Worm (Caenorhabditis elegans) whole organism, L4 larva: ENCODE data around the gene fbxa-27.

Experiments
- D1046.2 ChIP-seq: fragments of 200-800 bp; sonication (Bioruptor generic); IDR thresholded peaks from 2 replicates; pipeline ENCODE4 v1.3.6; 2022; ENCODE audit warnings: missing genetic modification characterization, missing compliant biosample characterization
- T20F7.1 ChIP-seq: fragments of 200-800 bp; sonication (Bioruptor generic); optimal IDR thresholded peaks from 2 replicates; lab custom pipeline; 2018; ENCODE audit warnings: mild to moderate bottlenecking, missing genetic modification characterization, missing compliant biosample characterization
- Y105C5A.15 ChIP-seq: fragments of 200-800 bp; sonication (Bioruptor generic); IDR thresholded peaks from 2 replicates; pipeline ENCODE4 v1.3.6; 2022; ENCODE audit warnings: missing genetic modification characterization, missing compliant biosample characterization
- Y48G9A.11 ChIP-seq: fragments of 200-800 bp; sonication (Bioruptor generic); IDR thresholded peaks from 2 replicates; pipeline ENCODE4 v1.3.6; 2022; ENCODE audit warnings: missing genetic modification reagents, missing genetic modification characterization, missing compliant biosample characterization
- Y5F2A.4 ChIP-seq: fragments of 200-800 bp; sonication (Bioruptor generic); optimal IDR thresholded peaks from 2 replicates; lab custom pipeline; 2018; ENCODE audit warnings: mild to moderate bottlenecking, missing genetic modification characterization, missing compliant biosample characterization
- Y75B8A.6 ChIP-seq: fragments of 200-800 bp; sonication (Bioruptor generic); IDR thresholded peaks from 2 replicates; pipeline ENCODE4 v1.3.6; 2022; ENCODE audit warnings: missing genetic modification reagents, missing genetic modification characterization, missing compliant biosample characterization
- ZK546.5 ChIP-seq, 2 experiments: sonication (generic microtip); optimal IDR thresholded peaks; 2 replicates each; lab custom pipeline; 2017; ENCODE audit warnings: missing biosample characterization in 2 of 2, missing genetic modification characterization in 2 of 2
- aly-2 ChIP-seq: sonication (generic microtip); optimal IDR thresholded peaks from 2 replicates; lab custom pipeline; 2018; ENCODE audit warnings: missing biosample characterization, missing genetic modification characterization
- ama-1 ChIP-seq: fragments of 150-350 bp; optimal IDR thresholded peaks from 2 replicates; lab custom pipeline; 2014; ENCODE audit warnings: inconsistent platforms, mixed read lengths
- ceh-20 ChIP-seq: fragments of 200-800 bp; sonication (Bioruptor generic); IDR thresholded peaks from 2 replicates; pipeline ENCODE4 v1.3.6; 2022; ENCODE audit warnings: missing genetic modification reagents, missing genetic modification characterization, missing compliant biosample characterization
- ceh-28 ChIP-seq: fragments of 150-350 bp; optimal IDR thresholded peaks from 2 replicates; lab custom pipeline; 2014; ENCODE audit warnings: missing biosample characterization, missing genetic modification reagents, missing genetic modification characterization
- ceh-44 ChIP-seq: fragments of 200-800 bp; sonication (Bioruptor generic); IDR thresholded peaks from 2 replicates; pipeline ENCODE4 v1.3.6; 2022; ENCODE audit warnings: missing genetic modification reagents, missing genetic modification characterization, missing compliant biosample characterization
- ceh-62 ChIP-seq: sonication (generic microtip); optimal IDR thresholded peaks from 2 replicates; lab custom pipeline; 2017; ENCODE audit warnings: missing biosample characterization, missing genetic modification characterization
- ceh-82 ChIP-seq: sonication (generic microtip); optimal IDR thresholded peaks from 2 replicates; lab custom pipeline; 2017; ENCODE audit warnings: missing biosample characterization, missing genetic modification characterization
- cey-2 ChIP-seq: sonication (generic microtip); optimal IDR thresholded peaks from 3 replicates; lab custom pipeline; 2017; ENCODE audit warnings: missing genetic modification characterization, mild to moderate bottlenecking, missing compliant biosample characterization, antibody characterized with exemption, borderline replicate concordance; ENCODE audit not compliant: insufficient read depth
- daf-12 ChIP-seq: fragments of 150-350 bp; optimal IDR thresholded peaks from 2 replicates; lab custom pipeline; 2014; ENCODE audit warnings: missing biosample characterization, missing genetic modification reagents, missing genetic modification characterization
- dmd-8 ChIP-seq: fragments of 200-800 bp; sonication (Bioruptor generic); IDR thresholded peaks from 2 replicates; pipeline ENCODE4 v1.3.6; 2022; ENCODE audit warnings: missing genetic modification characterization, missing compliant biosample characterization
- dve-1 ChIP-seq: sonication (generic microtip); optimal IDR thresholded peaks from 2 replicates; lab custom pipeline; 2017; ENCODE audit warnings: antibody characterized with exemption, mild to moderate bottlenecking, missing genetic modification characterization, missing compliant biosample characterization; ENCODE audit not compliant: insufficient read depth
- fos-1 ChIP-seq: fragments of 150-350 bp; optimal IDR thresholded peaks from 2 replicates; lab custom pipeline; 2014; ENCODE audit warnings: missing biosample characterization, missing genetic modification characterization
- gei-8 ChIP-seq: fragments of 200-800 bp; sonication (Bioruptor generic); optimal IDR thresholded peaks from 2 replicates; lab custom pipeline; 2018; ENCODE audit warnings: mild to moderate bottlenecking, missing genetic modification characterization, missing compliant biosample characterization
- hlh-11 ChIP-seq: fragments of 200-800 bp; sonication (Bioruptor generic); optimal IDR thresholded peaks from 2 replicates; lab custom pipeline; 2018; ENCODE audit warnings: mild to moderate bottlenecking, missing genetic modification characterization, missing compliant biosample characterization
- hmg-1.1 ChIP-seq: fragments of 200-800 bp; sonication (Bioruptor generic); IDR thresholded peaks from 2 replicates; pipeline ENCODE4 v1.3.6; 2022; ENCODE audit warnings: missing genetic modification reagents, missing genetic modification characterization, missing compliant biosample characterization
- jun-1 ChIP-seq: fragments of 150-350 bp; optimal IDR thresholded peaks from 2 replicates; lab custom pipeline; 2014; ENCODE audit warnings: missing biosample characterization, missing genetic modification reagents, missing genetic modification characterization
- lin-13 ChIP-seq: fragments of 150-350 bp; optimal IDR thresholded peaks from 2 replicates; lab custom pipeline; 2014; ENCODE audit warnings: missing biosample characterization, missing genetic modification reagents, missing genetic modification characterization
- lin-15B ChIP-seq: fragments of 150-350 bp; sonication (generic microtip); optimal IDR thresholded peaks from 3 replicates; lab custom pipeline; 2014; ENCODE audit warnings: missing biosample characterization, missing genetic modification characterization
- lin-29 ChIP-seq: fragments of 200-800 bp; sonication (Bioruptor generic); IDR thresholded peaks from 2 replicates; pipeline ENCODE4 v1.3.6; 2022; ENCODE audit warnings: missing genetic modification reagents, missing genetic modification characterization, missing compliant biosample characterization
- lin-39 ChIP-seq: fragments of 150-350 bp; optimal IDR thresholded peaks from 2 replicates; lab custom pipeline; 2014; ENCODE audit warnings: missing biosample characterization, missing genetic modification reagents, missing genetic modification characterization
- madf-9 ChIP-seq: fragments of 200-800 bp; sonication (Bioruptor generic); conservative IDR thresholded peaks from 2 replicates; pipeline ENCODE4 v1.3.6; 2022; ENCODE audit warnings: missing genetic modification reagents, missing genetic modification characterization, missing compliant biosample characterization
- mdt-29 ChIP-seq: fragments of 200-800 bp; sonication (Bioruptor generic); IDR thresholded peaks from 2 replicates; pipeline ENCODE4 v1.3.6; 2022; ENCODE audit warnings: missing genetic modification reagents, missing genetic modification characterization, missing compliant biosample characterization
- mes-2 ChIP-seq: sonication (generic microtip); optimal IDR thresholded peaks from 2 replicates; lab custom pipeline; 2016; ENCODE audit warnings: missing genotype, mild to moderate bottlenecking, missing genetic modification characterization, missing compliant biosample characterization; ENCODE audit not compliant: poor library complexity, severe bottlenecking
- nhr-111 ChIP-seq: fragments of 200-800 bp; sonication (Bioruptor generic); optimal IDR thresholded peaks from 2 replicates; lab custom pipeline; 2018; ENCODE audit warnings: mild to moderate bottlenecking, missing genetic modification characterization, missing compliant biosample characterization
- nhr-237 ChIP-seq: sonication (generic microtip); optimal IDR thresholded peaks from 2 replicates; lab custom pipeline; 2017; ENCODE audit warnings: missing biosample characterization, missing genetic modification characterization
- nhr-25 ChIP-seq: sonication (generic microtip); optimal IDR thresholded peaks from 2 replicates; lab custom pipeline; 2017; ENCODE audit warnings: missing genetic modification characterization, mild to moderate bottlenecking, missing compliant biosample characterization, antibody characterized with exemption, moderate library complexity, borderline replicate concordance; ENCODE audit not compliant: insufficient read depth
- nhr-28 ChIP-seq: fragments of 150-350 bp; optimal IDR thresholded peaks from 2 replicates; lab custom pipeline; 2014; ENCODE audit warnings: missing biosample characterization, missing genetic modification characterization
- nhr-41 ChIP-seq: fragments of 200-800 bp; sonication (Bioruptor generic); IDR thresholded peaks from 2 replicates; pipeline ENCODE4 v1.3.6; 2022; ENCODE audit warnings: missing genetic modification reagents, missing genetic modification characterization, missing compliant biosample characterization
- nhr-48 ChIP-seq: sonication (generic microtip); optimal IDR thresholded peaks from 2 replicates; lab custom pipeline; 2016; ENCODE audit warnings: mild to moderate bottlenecking, missing genetic modification characterization, missing compliant biosample characterization
- nhr-6 ChIP-seq: fragments of 150-350 bp; optimal IDR thresholded peaks from 2 replicates; lab custom pipeline; 2014; ENCODE audit warnings: missing biosample characterization, missing genetic modification characterization
- nhr-76 ChIP-seq: fragments of 150-350 bp; optimal IDR thresholded peaks from 2 replicates; lab custom pipeline; 2014; ENCODE audit warnings: missing biosample characterization, missing genetic modification characterization
- nhr-77 ChIP-seq: fragments of 150-350 bp; optimal IDR thresholded peaks from 2 replicates; lab custom pipeline; 2014; ENCODE audit warnings: missing biosample characterization, missing genetic modification characterization
- pqm-1 ChIP-seq: sonication (generic microtip); optimal IDR thresholded peaks from 2 replicates; lab custom pipeline; 2017; ENCODE audit warnings: missing biosample characterization, missing genetic modification characterization
- sdz-12 ChIP-seq: fragments of 200-800 bp; sonication (Bioruptor generic); optimal IDR thresholded peaks from 2 replicates; lab custom pipeline; 2018; ENCODE audit warnings: mild to moderate bottlenecking, missing genetic modification characterization, missing compliant biosample characterization
- snpc-1.2 ChIP-seq: fragments of 200-800 bp; sonication (Bioruptor generic); IDR thresholded peaks from 2 replicates; pipeline ENCODE4 v1.3.6; 2022; ENCODE audit warnings: missing genetic modification reagents, missing genetic modification characterization, missing compliant biosample characterization
- spr-3 ChIP-seq: fragments of 200-800 bp; sonication (Bioruptor generic); optimal IDR thresholded peaks from 2 replicates; lab custom pipeline; 2018; ENCODE audit warnings: mild to moderate bottlenecking, missing genetic modification characterization, missing compliant biosample characterization
- unc-39 ChIP-seq: sonication (generic microtip); optimal IDR thresholded peaks from 2 replicates; lab custom pipeline; 2017; ENCODE audit warnings: missing biosample characterization, missing genetic modification characterization
- unc-62 ChIP-seq, 3 experiments: fragments of 150-350 bp in 1 of 3; sonication (generic microtip); optimal IDR thresholded peaks in 2 of 3; peaks in 1 of 3; 1 replicate in 1 of 3; 2 replicates in 2 of 3; lab custom pipeline; 2014 to 2017; ENCODE audit warnings: missing biosample characterization in 3 of 3, missing genetic modification characterization in 3 of 3, missing genetic modification reagents in 3 of 3, missing genotype in 1 of 3
- zip-2 ChIP-seq: fragments of 150-350 bp; optimal IDR thresholded peaks from 2 replicates; lab custom pipeline; 2014; ENCODE audit warnings: missing biosample characterization, missing genetic modification characterization
- ztf-7 ChIP-seq: fragments of 150-350 bp; optimal IDR thresholded peaks from 2 replicates; lab custom pipeline; 2014; ENCODE audit warnings: missing biosample characterization, missing genetic modification characterization

fbxa-27 gene

DNA sequence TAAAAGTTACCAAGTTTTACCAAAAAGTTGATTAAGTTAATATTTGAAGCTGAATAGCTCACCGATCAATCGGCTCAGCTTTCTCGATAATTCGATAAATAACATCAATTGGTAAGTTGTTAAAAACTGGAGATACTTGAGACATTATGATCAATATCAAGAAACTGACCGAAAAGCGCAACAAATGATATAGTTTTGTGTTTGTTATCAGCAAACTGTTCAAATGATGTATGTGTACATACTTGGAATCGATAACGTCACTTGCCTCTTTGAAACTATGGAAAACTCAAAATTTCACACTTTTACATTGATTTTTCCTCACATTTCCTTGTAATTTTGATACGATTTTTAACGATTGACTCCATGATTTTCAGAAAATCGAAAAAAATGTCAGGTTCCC, 27.7 kb upstream of the fbxa-27 start, which contains the start of the genes fbxa-80 and fbxa-19 (continued):
- TF ChIP-seq Y5F2A.4 (GFP tag; lab: Kevin White, UChicago): no peak
- no peak for TF ChIP-seq ceh-62 (tag; lab: Kevin White, UChicago)
- TF ChIP-seq mdt-29 (GFP tag; lab: Robert Waterston, UW): no peak

DNA sequence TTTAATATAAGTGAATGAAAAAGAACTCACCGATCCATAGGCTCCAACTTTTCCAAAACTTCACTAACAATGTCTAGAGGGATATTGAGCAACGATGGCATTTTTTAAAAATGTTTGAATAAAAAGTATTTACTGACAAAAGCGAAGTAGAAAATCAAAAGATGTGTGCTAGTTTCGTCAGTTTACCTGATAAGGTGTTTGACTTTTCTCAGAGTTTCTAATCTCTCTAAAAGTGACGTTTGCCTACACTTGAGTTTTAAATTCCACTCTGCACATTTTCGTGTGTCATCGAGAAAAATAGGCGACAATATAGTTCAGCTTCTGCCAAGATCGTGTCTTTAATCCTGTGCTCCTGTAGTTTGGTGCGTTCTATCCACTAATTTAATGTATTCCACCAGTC, 21.2 kb upstream of the fbxa-27 start, which contains the start of gene fbxa-15:
fbxa-15 (minus strand) TSS at position 101 of the 400 bp plus-strand sequence.
- TF ChIP-seq madf-9 (no peak), snpc-1.2 (GFP tag; lab: Robert Waterston, UW) (no peak), lin-13 (GFP tag; lab: Kevin White, UChicago) (no peak), ZK546.5 (tag; optimal IDR thresholded peaks at IDR 0.05; lab: Kevin White, UChicago) (no peak), Y75B8A.6 (no peak)
- TF ChIP-seq, all 104 proteins: peak for 0

DNA sequence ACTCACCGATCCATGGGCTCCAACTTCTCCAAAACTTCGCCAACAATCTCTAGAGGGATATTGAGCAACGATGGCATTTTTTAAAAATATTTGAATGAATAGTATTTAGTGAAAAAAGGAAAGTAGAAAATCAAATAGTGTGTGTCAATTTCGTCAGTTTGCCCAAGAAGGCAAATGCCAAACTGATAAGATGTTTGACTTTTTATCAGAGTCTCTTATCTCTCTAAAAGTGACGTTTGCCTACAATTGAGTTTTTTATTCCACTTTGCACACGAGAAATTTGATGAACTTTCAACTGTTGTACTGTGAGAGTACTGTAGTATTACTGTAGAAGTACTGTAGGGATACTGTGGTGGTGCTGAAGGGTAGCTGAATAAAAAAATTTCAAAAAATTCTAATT, 19.2 kb upstream of the fbxa-27 start:
- no peak for TF ChIP-seq ceh-20
- no peak for TF ChIP-seq T20F7.1 (GFP tag; lab: Kevin White, UChicago)
- no peak for TF ChIP-seq ztf-7 (tag; lab: Kevin White, UChicago)
- TF ChIP-seq nhr-77 (tag; lab: Kevin White, UChicago): peak; percentile 63
- no peak for TF ChIP-seq D1046.2
- no peak for TF ChIP-seq lin-39 (tag; lab: Kevin White, UChicago)
- no peak for TF ChIP-seq nhr-76 (tag; lab: Kevin White, UChicago)
- TF ChIP-seq lin-29 (GFP tag; lab: Robert Waterston, UW): no peak
- no peak for TF ChIP-seq dmd-8 (GFP tag; lab: Robert Waterston, UW)
- TF ChIP-seq nhr-237 (tag; lab: Kevin White, UChicago): no peak
- TF ChIP-seq ceh-28 (tag; lab: Kevin White, UChicago): no peak
- no peak for TF ChIP-seq lin-13 (GFP tag; lab: Kevin White, UChicago)
- TF ChIP-seq ZK546.5 (tag; optimal IDR thresholded peaks at IDR 0.05; lab: Kevin White, UChicago): no peak
- no peak for TF ChIP-seq gei-8 (GFP tag; lab: Kevin White, UChicago)
- no peak for TF ChIP-seq aly-2
- TF ChIP-seq cey-2 (tag; lab: Kevin White, UChicago): no peak
- no peak for TF ChIP-seq hmg-1.1
- no peak for TF ChIP-seq ceh-82 (tag; lab: Kevin White, UChicago)
- TF ChIP-seq nhr-41 (GFP tag; lab: Robert Waterston, UW): peak; percentile 41; the same call in 1 of the 2 replicates
- TF ChIP-seq zip-2 (tag; lab: Kevin White, UChicago): no peak
- TF ChIP-seq sdz-12 (GFP tag; lab: Kevin White, UChicago): no peak
- TF ChIP-seq pqm-1 (tag; lab: Kevin White, UChicago): peak; percentile 96
- no peak for TF ChIP-seq nhr-111 (GFP tag; lab: Kevin White, UChicago)
- TF ChIP-seq nhr-28 (tag; lab: Kevin White, UChicago): peak; percentile 89
- TF ChIP-seq ama-1 (lab: Kevin White, UChicago): no peak
- TF ChIP-seq hlh-11: peak; percentile 40
- TF ChIP-seq jun-1: no peak
- no peak for TF ChIP-seq ceh-44
- no peak for TF ChIP-seq unc-62 (GFP tag; optimal IDR thresholded peaks at IDR 0.05 in 1 of 2; lab: Kevin White, UChicago)
- TF ChIP-seq unc-62 (tag; optimal IDR thresholded peaks at IDR 0.05; lab: Kevin White, UChicago): no peak
- TF ChIP-seq Y48G9A.11 (GFP tag; lab: Robert Waterston, UW): no peak
- TF ChIP-seq nhr-25 (tag; lab: Kevin White, UChicago): no peak
- TF ChIP-seq mes-2 (tag; lab: Kevin White, UChicago): no peak
- no peak for TF ChIP-seq nhr-48 (tag; lab: Kevin White, UChicago)
- TF ChIP-seq madf-9: no peak
- peak; percentile 19 for TF ChIP-seq dve-1 (tag; lab: Kevin White, UChicago)
- TF ChIP-seq mdt-29 (GFP tag; lab: Robert Waterston, UW): no peak
- TF ChIP-seq nhr-6 (tag; lab: Kevin White, UChicago): peak; percentile 84
- no peak for TF ChIP-seq lin-15B (tag; lab: Kevin White, UChicago)
- TF ChIP-seq Y105C5A.15 (GFP tag; lab: Robert Waterston, UW): no peak
- no peak for TF ChIP-seq spr-3 (GFP tag; lab: Kevin White, UChicago)
- no peak for TF ChIP-seq Y75B8A.6
- TF ChIP-seq unc-39 (tag; lab: Kevin White, UChicago): no peak
- TF ChIP-seq daf-12 (tag; lab: Kevin White, UChicago): no peak
- no peak for TF ChIP-seq fos-1 (tag; lab: Kevin White, UChicago)
